Worm (Caenorhabditis elegans) whole organism, L2 larva: ENCODE measurements around the gene C03A7.2.

Experiments used
- C34F6.9 ChIP-seq: fragments of 150-350 bp; optimal IDR thresholded peaks from 2 replicates; lab custom pipeline; 2014; ENCODE audit warnings: missing biosample characterization, missing genetic modification characterization
- F13H6.1 ChIP-seq: sonication (generic microtip); optimal IDR thresholded peaks from 2 replicates; lab custom pipeline; 2016; ENCODE audit warnings: missing genetic modification characterization, missing compliant biosample characterization
- R02D3.7 ChIP-seq: fragments of 150-350 bp; optimal IDR thresholded peaks from 2 replicates; lab custom pipeline; 2014; ENCODE audit warnings: missing biosample characterization, missing genetic modification characterization
- ZK546.5 ChIP-seq: sonication (generic microtip); optimal IDR thresholded peaks from 2 replicates; lab custom pipeline; 2017; ENCODE audit warnings: missing biosample characterization, missing genetic modification characterization
- alr-1 ChIP-seq: fragments of 150-350 bp; optimal IDR thresholded peaks from 2 replicates; lab custom pipeline; 2014; ENCODE audit warnings: missing biosample characterization, missing genetic modification characterization
- aly-2 ChIP-seq: fragments of 150-350 bp; optimal IDR thresholded peaks from 2 replicates; lab custom pipeline; 2014; ENCODE audit warnings: missing biosample characterization, missing genetic modification characterization
- blmp-1 ChIP-seq: sonication (generic microtip); optimal IDR thresholded peaks from 2 replicates; lab custom pipeline; 2017; ENCODE audit warnings: missing genetic modification characterization, mild to moderate bottlenecking, missing compliant biosample characterization, antibody characterized with exemption, moderate library complexity; ENCODE audit not compliant: insufficient read depth
- ceh-82 ChIP-seq: fragments of 150-350 bp; optimal IDR thresholded peaks from 2 replicates; lab custom pipeline; 2014; ENCODE audit warnings: missing biosample characterization, missing genetic modification characterization
- crh-2 ChIP-seq: sonication (generic microtip); optimal IDR thresholded peaks from 2 replicates; lab custom pipeline; 2017; ENCODE audit warnings: missing biosample characterization, missing genetic modification characterization
- egl-27 ChIP-seq: sonication (generic microtip); optimal IDR thresholded peaks from 3 replicates; lab custom pipeline; 2017; ENCODE audit warnings: missing biosample characterization, missing genetic modification reagents, missing genetic modification characterization
- elt-1 ChIP-seq: fragments of 150-350 bp; optimal IDR thresholded peaks from 2 replicates; lab custom pipeline; 2014; ENCODE audit warnings: missing biosample characterization, missing genetic modification characterization
- elt-3 ChIP-seq: sonication (generic microtip); optimal IDR thresholded peaks from 2 replicates; lab custom pipeline; 2017; ENCODE audit warnings: missing biosample characterization, missing genetic modification characterization
- lin-13 ChIP-seq: fragments of 150-350 bp; optimal IDR thresholded peaks from 2 replicates; lab custom pipeline; 2014; ENCODE audit warnings: missing biosample characterization, missing genetic modification reagents, missing genetic modification characterization
- lin-39 ChIP-seq: fragments of 150-350 bp; optimal IDR thresholded peaks from 2 replicates; lab custom pipeline; 2014; ENCODE audit warnings: missing biosample characterization, missing genetic modification reagents, missing genetic modification characterization
- lsy-2 ChIP-seq, 2 experiments: fragments of 150-350 bp in 1 of 2; sonication (generic microtip) in 1 of 2; optimal IDR thresholded peaks; 2 replicates each; lab custom pipeline; 2014 to 2017; ENCODE audit warnings: missing biosample characterization in 2 of 2, missing genetic modification characterization in 2 of 2
- mab-5 ChIP-seq: fragments of 150-350 bp; optimal IDR thresholded peaks from 2 replicates; lab custom pipeline; 2014; ENCODE audit warnings: missing biosample characterization, missing genetic modification characterization
- mbf-1 ChIP-seq: sonication (generic microtip); optimal IDR thresholded peaks from 2 replicates; lab custom pipeline; 2017; ENCODE audit warnings: missing biosample characterization, missing genetic modification characterization
- nhr-12 ChIP-seq: fragments of 150-350 bp; optimal IDR thresholded peaks from 2 replicates; lab custom pipeline; 2014; ENCODE audit warnings: missing biosample characterization, missing genetic modification characterization
- nhr-129 ChIP-seq: fragments of 150-350 bp; optimal IDR thresholded peaks from 2 replicates; lab custom pipeline; 2014; ENCODE audit warnings: missing biosample characterization, missing genetic modification characterization
- nhr-21 ChIP-seq: fragments of 150-350 bp; optimal IDR thresholded peaks from 2 replicates; lab custom pipeline; 2014; ENCODE audit warnings: missing biosample characterization, missing genetic modification characterization
- nhr-23 ChIP-seq: fragments of 150-350 bp; optimal IDR thresholded peaks from 2 replicates; lab custom pipeline; 2014; ENCODE audit warnings: missing biosample characterization, missing genetic modification reagents, missing genetic modification characterization
- nhr-237 ChIP-seq: fragments of 150-350 bp; optimal IDR thresholded peaks from 2 replicates; lab custom pipeline; 2014; ENCODE audit warnings: missing biosample characterization, missing genetic modification characterization
- nhr-25 ChIP-seq: fragments of 150-350 bp; sonication (generic microtip); optimal IDR thresholded peaks from 3 replicates; lab custom pipeline; 2014; ENCODE audit warnings: missing biosample characterization, missing genetic modification characterization
- nhr-6 ChIP-seq: fragments of 150-350 bp; optimal IDR thresholded peaks from 2 replicates; lab custom pipeline; 2014; ENCODE audit warnings: missing biosample characterization, missing genetic modification characterization
- nhr-77 ChIP-seq: fragments of 150-350 bp; optimal IDR thresholded peaks from 2 replicates; lab custom pipeline; 2014; ENCODE audit warnings: missing biosample characterization, missing genetic modification characterization
- sem-4 ChIP-seq: fragments of 150-350 bp; optimal IDR thresholded peaks from 2 replicates; lab custom pipeline; 2014; ENCODE audit warnings: missing biosample characterization, missing genetic modification reagents, missing genetic modification characterization
- sma-9 ChIP-seq, 2 experiments: fragments of 150-350 bp in 1 of 2; sonication (generic microtip) in 1 of 2; optimal IDR thresholded peaks; 2 replicates each; lab custom pipeline; 2014 to 2016; ENCODE audit warnings: missing genetic modification characterization in 2 of 2, mild to moderate bottlenecking in 1 of 2, missing biosample characterization in 1 of 2, missing compliant biosample characterization in 1 of 2, missing genetic modification reagents in 1 of 2, moderate library complexity in 1 of 2
- unc-55 ChIP-seq: fragments of 150-350 bp; sonication (generic microtip); optimal IDR thresholded peaks from 3 replicates; lab custom pipeline; 2014; ENCODE audit warnings: missing biosample characterization, missing genetic modification reagents, missing genetic modification characterization
- unc-62 ChIP-seq: fragments of 150-350 bp; optimal IDR thresholded peaks from 2 replicates; lab custom pipeline; 2014; ENCODE audit warnings: missing biosample characterization, missing genetic modification reagents, missing genetic modification characterization
- zag-1 ChIP-seq: fragments of 150-350 bp; optimal IDR thresholded peaks from 2 replicates; lab custom pipeline; 2014; ENCODE audit warnings: missing biosample characterization, missing genetic modification characterization
- ztf-1 ChIP-seq: fragments of 200-800 bp; sonication (Bioruptor generic); conservative IDR thresholded peaks from 2 replicates; pipeline ENCODE4 v1.3.6; 2022; ENCODE audit warnings: missing genetic modification characterization, missing compliant biosample characterization
- ztf-11 ChIP-seq: sonication (generic microtip); optimal IDR thresholded peaks from 2 replicates; lab custom pipeline; 2017; ENCODE audit warnings: missing biosample characterization, missing genetic modification characterization
- ztf-4 ChIP-seq: fragments of 150-350 bp; optimal IDR thresholded peaks from 2 replicates; lab custom pipeline; 2014; ENCODE audit warnings: missing biosample characterization, missing genetic modification characterization

The C03A7.2 gene

ce11 chrV:5146394-5146793, 35.3 kb upstream of the C03A7.2 start, which contains the start of gene F14F9.6:
Gene F14F9.6, minus strand, starts transcription at chrV:5146494.
- TF ChIP-seq C34F6.9 (tag; lab: Kevin White, UChicago) = no peak
- no peak for TF ChIP-seq aly-2
- no peak for TF ChIP-seq nhr-129 (tag; lab: Kevin White, UChicago)
- TF ChIP-seq R02D3.7 (tag; lab: Kevin White, UChicago) = no peak
- TF ChIP-seq nhr-23 (tag; lab: Kevin White, UChicago) = no peak
- no peak for TF ChIP-seq ceh-82 (tag; lab: Kevin White, UChicago)

- TF ChIP-seq nhr-12 (tag; lab: Kevin White, UChicago) (no peak), unc-62 (GFP tag; lab: Kevin White, UChicago) (no peak)
Observed at ce11 chrV:5150880-5151279, 30.8 kb upstream of the C03A7.2 start, which contains the start of gene srh-130. Gene srh-130, plus strand, starts transcription at chrV:5151180.

- no peak for TF ChIP-seq nhr-237
- TF ChIP-seq sma-9 (GFP tag; optimal IDR thresholded peaks at IDR 0.05; lab: Kevin White, UChicago) = no peak
- TF ChIP-seq sma-9 (tag; optimal IDR thresholded peaks at IDR 0.05; lab: Kevin White, UChicago) = no peak
- no peak for TF ChIP-seq nhr-25 (tag; lab: Kevin White, UChicago)
- no peak for TF ChIP-seq nhr-12 (tag; lab: Kevin White, UChicago)
- TF ChIP-seq elt-1 (tag; lab: Kevin White, UChicago) = no peak
- TF ChIP-seq egl-27 (tag; lab: Kevin White, UChicago) = no peak
- TF ChIP-seq nhr-21 = no peak
- TF ChIP-seq nhr-77 (tag; lab: Kevin White, UChicago) = no peak
- no peak for TF ChIP-seq elt-3 (tag; lab: Kevin White, UChicago)
- TF ChIP-seq ztf-1 (GFP tag; lab: Robert Waterston, UW) = no peak
- no peak for TF ChIP-seq zag-1 (tag; lab: Kevin White, UChicago)
- TF ChIP-seq R02D3.7 (tag; lab: Kevin White, UChicago) = no peak
- TF ChIP-seq lin-39 = no peak
- TF ChIP-seq alr-1 (tag; lab: Kevin White, UChicago) = no peak
- TF ChIP-seq, all 48 proteins: peak for 0
Observed at ce11 chrV:5155516-5155915, 26.2 kb upstream of the C03A7.2 start, which contains the start of gene srx-38. Gene srx-38, minus strand, starts transcription at chrV:5155616.

- TF ChIP-seq R02D3.7 (tag; lab: Kevin White, UChicago) (no peak), F13H6.1 (no peak), lin-39 (no peak), elt-3 (tag; lab: Kevin White, UChicago) (no peak), unc-62 (GFP tag; lab: Kevin White, UChicago) (no peak), unc-55 (GFP tag; lab: Kevin White, UChicago) (no peak), ztf-4 (tag; lab: Kevin White, UChicago) (no peak), lsy-2 (tag; optimal IDR thresholded peaks at IDR 0.05; lab: Kevin White, UChicago) (no peak), ZK546.5 (tag; lab: Kevin White, UChicago) (no peak), aly-2 (no peak), mbf-1 (tag; lab: Kevin White, UChicago) (no peak), blmp-1 (tag; lab: Kevin White, UChicago) (no peak), C34F6.9 (tag; lab: Kevin White, UChicago) (no peak), lin-13 (GFP tag; lab: Kevin White, UChicago) (no peak), sem-4 (tag; lab: Kevin White, UChicago) (no peak)
Observed at ce11 chrV:5157660-5158059, 24.1 kb upstream of the C03A7.2 start, which contains the start of gene srx-39. Gene srx-39, minus strand, starts transcription at chrV:5157760.

- TF ChIP-seq nhr-237 (no peak), ztf-4 (tag; lab: Kevin White, UChicago) (no peak), nhr-6 (tag; lab: Kevin White, UChicago) (no peak), zag-1 (tag; lab: Kevin White, UChicago) (no peak), ceh-82 (tag; lab: Kevin White, UChicago) (no peak), ztf-11 (no peak), crh-2 (tag; lab: Kevin White, UChicago) (no peak), nhr-12 (tag; lab: Kevin White, UChicago) (no peak), sem-4 (tag; lab: Kevin White, UChicago) (no peak), mab-5 (tag; lab: Kevin White, UChicago) (no peak)
Observed at ce11 chrV:5158302-5158701, 23.4 kb upstream of the C03A7.2 start, which contains the start of gene abu-15. Gene abu-15, plus strand, starts transcription at chrV:5158602.
